Fruit fly (Drosophila melanogaster): Measurements from ENCODE around the gene CG9951.

The CG9951 gene

dm6 chr3L:16886179-16886930 lies 23.4 kb downstream of the CG9951 start (continued):
- TF ChIP-seq CG6689 (GFP tag; IDR thresholded peaks at IDR 0.05): peak; percentile 41; the same call in 1 of the 2 replicates
- no peak for TF ChIP-seq gfzf (GFP tag; optimal IDR thresholded peaks at IDR 0.05)
- peak; percentile 54 for TF ChIP-seq sens (GFP tag)
- TF ChIP-seq Dll (GFP tag; IDR thresholded peaks at IDR 0.05; ENCODE audit: partially characterized antibody): no peak
- no peak for TF ChIP-seq B-H2 (GFP tag; optimal IDR thresholded peaks at IDR 0.05)
- no peak for TF ChIP-seq CG2678 (tag; optimal IDR thresholded peaks at IDR 0.05)
- peak; percentile 58 for TF ChIP-seq grn (GFP tag; optimal IDR thresholded peaks at IDR 0.05)
- no peak for TF ChIP-seq Dad (GFP tag; optimal IDR thresholded peaks at IDR 0.05)
- TF ChIP-seq CG15601 (tag; optimal IDR thresholded peaks at IDR 0.05): no peak
- TF ChIP-seq BtbVII (GFP tag; optimal IDR thresholded peaks at IDR 0.05): no peak
- TF ChIP-seq fd3F (GFP tag; optimal IDR thresholded peaks at IDR 0.05): no peak
- no peak for TF ChIP-seq z (GFP tag; IDR thresholded peaks at IDR 0.05)
- TF ChIP-seq CG18764 (GFP tag; optimal IDR thresholded peaks at IDR 0.05): no peak
- TF ChIP-seq kay (GFP tag; optimal IDR thresholded peaks at IDR 0.05): no peak
- TF ChIP-seq CG11456 (GFP tag; IDR thresholded peaks at IDR 0.05): no peak
- no peak for TF ChIP-seq otp (GFP tag; IDR thresholded peaks at IDR 0.05)
- 0 out of 2 replicates have a peak, but pooled peaks have one; percentile 15 for TF ChIP-seq ttk (GFP tag; IDR thresholded peaks at IDR 0.05)
- no peak for TF ChIP-seq HLH54F (GFP tag; optimal IDR thresholded peaks at IDR 0.05)
- no peak for TF ChIP-seq CG31388 (GFP tag; optimal IDR thresholded peaks at IDR 0.05)
- TF ChIP-seq schlank (tag; optimal IDR thresholded peaks at IDR 0.05): no peak
- no peak for TF ChIP-seq kah (GFP tag; optimal IDR thresholded peaks at IDR 0.05)
- no peak for TF ChIP-seq fd96Cb (tag; optimal IDR thresholded peaks at IDR 0.05)
- TF ChIP-seq chif (GFP tag; optimal IDR thresholded peaks at IDR 0.05): no peak
- TF ChIP-seq E2f2 (GFP tag; IDR thresholded peaks at IDR 0.05): no peak
- no peak for TF ChIP-seq tin (GFP tag; optimal IDR thresholded peaks at IDR 0.05)
- no peak for TF ChIP-seq Optix (GFP tag; IDR thresholded peaks at IDR 0.05)
- TF ChIP-seq stwl (tag; optimal IDR thresholded peaks at IDR 0.05): no peak
- TF ChIP-seq zen (tag; optimal IDR thresholded peaks at IDR 0.05): no peak
- 0 out of 2 replicates have a peak, but pooled peaks have one; percentile 10 for TF ChIP-seq Bgb (GFP tag; IDR thresholded peaks at IDR 0.05; ENCODE audit: partially characterized antibody)
- peak in 1 of 2 experiments; percentile 42 for TF ChIP-seq eve (GFP tag; optimal IDR thresholded peaks at IDR 0.05)
- no peak for TF ChIP-seq CTCF (GFP tag; optimal IDR thresholded peaks at IDR 0.05)
- 0 out of 2 replicates have a peak, but pooled peaks have one; percentile 17 for TF ChIP-seq Drgx (GFP tag; IDR thresholded peaks at IDR 0.05)
- TF ChIP-seq ci (GFP tag; IDR thresholded peaks at IDR 0.05): 0 out of 3 replicates have a peak, but pooled peaks have one; percentile 33
- TF ChIP-seq CG18599 (GFP tag; optimal IDR thresholded peaks at IDR 0.05): no peak
- peak; percentile 10 for TF ChIP-seq Deaf1 (tag; optimal IDR thresholded peaks at IDR 0.05)
- TF ChIP-seq btn (GFP tag; optimal IDR thresholded peaks at IDR 0.05): no peak

dm6 chr3L:16887272-16887671 lies 24.3 kb downstream of the CG9951 start:
- TF ChIP-seq CG33557 (GFP tag; optimal IDR thresholded peaks at IDR 0.05) (no peak), ci (GFP tag; IDR thresholded peaks at IDR 0.05) (0 out of 3 replicates have a peak, but pooled peaks have one; percentile 26), Hr39 (optimal IDR thresholded peaks at IDR 0.05) (no peak), abd-A (tag; optimal IDR thresholded peaks at IDR 0.05) (peak; percentile 67), CG6689 (GFP tag; IDR thresholded peaks at IDR 0.05) (no peak), disco-r (GFP tag; optimal IDR thresholded peaks at IDR 0.05) (no peak), crp (GFP tag; optimal IDR thresholded peaks at IDR 0.05) (peak in 1 of 2 experiments; percentile 4), CG11456 (GFP tag; IDR thresholded peaks at IDR 0.05) (0 out of 3 replicates have a peak, but pooled peaks have one; percentile 12), CG16815 (GFP tag; optimal IDR thresholded peaks at IDR 0.05) (no peak), CG32532 (GFP tag; IDR thresholded peaks at IDR 0.05) (no peak), CG2129 (GFP tag; IDR thresholded peaks at IDR 0.05; ENCODE audit: partially characterized antibody) (no peak), h (optimal IDR thresholded peaks at IDR 0.05) (no peak), slou (GFP tag; optimal IDR thresholded peaks at IDR 0.05) (no peak), CG11093 (GFP tag; IDR thresholded peaks at IDR 0.05) (no peak), Hand (GFP tag; optimal IDR thresholded peaks at IDR 0.05) (no peak), CG7963 (GFP tag; IDR thresholded peaks at IDR 0.05; ENCODE audit: partially characterized antibody) (no peak), zen (tag; optimal IDR thresholded peaks at IDR 0.05) (no peak), dimm (GFP tag; IDR thresholded peaks at IDR 0.05) (no peak), Rx (GFP tag; IDR thresholded peaks at IDR 0.05) (no peak), Camta (GFP tag; optimal IDR thresholded peaks at IDR 0.05) (no peak)

Data from whole organism, embryonic.